Fruit fly (Drosophila melanogaster) whole organism, embryonic: ENCODE results near the gene inaE.

ENCODE experiments used
- Asciz ChIP-seq: fragments of 200-800 bp; sonication (Bioruptor generic); optimal IDR thresholded peaks from 2 replicates; lab custom pipeline; 2017; ENCODE audit warnings: missing biosample characterization, mild to moderate bottlenecking, missing genetic modification characterization, missing genetic modification reagents
- C15 ChIP-seq: fragments of 200-800 bp; sonication (Bioruptor generic); IDR thresholded peaks from 3 replicates; pipeline ENCODE4 v1.3.6; 2022; ENCODE audit warnings: missing biosample characterization, missing genetic modification characterization
- CG10543 ChIP-seq: fragments of 200-800 bp; sonication (Bioruptor generic); optimal IDR thresholded peaks from 3 replicates; lab custom pipeline; 2017; ENCODE audit warnings: missing biosample characterization, mild to moderate bottlenecking, missing genetic modification characterization, moderate library complexity
- CG11456 ChIP-seq: fragments of 200-800 bp; sonication (Bioruptor generic); IDR thresholded peaks from 3 replicates; pipeline ENCODE4 v1.3.6; 2022; ENCODE audit warnings: missing biosample characterization, missing genetic modification characterization
- CG12071 ChIP-seq: fragments of 200-800 bp; sonication (Bioruptor generic); optimal IDR thresholded peaks from 3 replicates; lab custom pipeline; 2018; ENCODE audit warnings: missing biosample characterization, mild to moderate bottlenecking, missing genetic modification characterization
- CG12104 ChIP-seq: fragments of 200-800 bp; sonication (Bioruptor generic); optimal IDR thresholded peaks from 3 replicates; lab custom pipeline; 2016; ENCODE audit warnings: missing biosample characterization, missing genetic modification characterization
- CG14014 ChIP-seq: fragments of 200-800 bp; sonication (Bioruptor generic); IDR thresholded peaks from 2 replicates; pipeline ENCODE4 v1.3.6; 2022; ENCODE audit warnings: missing biosample characterization, missing genetic modification characterization
- CG15514 ChIP-seq: fragments of 200-800 bp; sonication (Bioruptor generic); optimal IDR thresholded peaks from 3 replicates; lab custom pipeline; 2017; ENCODE audit warnings: missing biosample characterization, missing genetic modification characterization, mild to moderate bottlenecking, moderate library complexity, missing genetic modification reagents
- CG16815 ChIP-seq: fragments of 200-800 bp; sonication (Bioruptor generic); optimal IDR thresholded peaks from 3 replicates; lab custom pipeline; 2017; ENCODE audit warnings: missing biosample characterization, mild to moderate bottlenecking, missing genetic modification characterization
- CG18599 ChIP-seq: fragments of 200-800 bp; sonication (Bioruptor generic); optimal IDR thresholded peaks from 3 replicates; lab custom pipeline; 2017; ENCODE audit warnings: missing biosample characterization, missing genetic modification characterization, mild to moderate bottlenecking, moderate library complexity, missing genetic modification reagents
- CG18619 ChIP-seq: fragments of 200-800 bp; sonication (Bioruptor generic); optimal IDR thresholded peaks from 3 replicates; lab custom pipeline; 2017; ENCODE audit warnings: missing biosample characterization, mild to moderate bottlenecking, missing genetic modification characterization
- CG2116 ChIP-seq: fragments of 200-800 bp; sonication (Bioruptor generic); optimal IDR thresholded peaks from 3 replicates; lab custom pipeline; 2018; ENCODE audit warnings: missing biosample characterization, mild to moderate bottlenecking, missing genetic modification characterization
- CG2129 ChIP-seq: fragments of 200-800 bp; sonication (Bioruptor generic); IDR thresholded peaks from 2 replicates; pipeline ENCODE4 v1.3.6; 2022; ENCODE audit warnings: missing biosample characterization, missing genetic modification characterization; ENCODE audit not compliant: partially characterized antibody
- CG31224 ChIP-seq: fragments of 200-800 bp; sonication (Bioruptor generic); IDR thresholded peaks from 2 replicates; pipeline ENCODE4 v1.3.6; 2022; ENCODE audit warnings: missing biosample characterization, missing genetic modification characterization
- CG4328 ChIP-seq: fragments of 200-800 bp; sonication (Bioruptor generic); optimal IDR thresholded peaks from 3 replicates; lab custom pipeline; 2017; ENCODE audit warnings: missing biosample characterization, missing genetic modification reagents, missing genetic modification characterization
- CG4424 ChIP-seq: fragments of 200-800 bp; sonication (Bioruptor generic); optimal IDR thresholded peaks from 3 replicates; lab custom pipeline; 2016; ENCODE audit warnings: missing biosample characterization, missing genetic modification characterization
- CG4820 ChIP-seq: fragments of 200-800 bp; sonication (Bioruptor generic); optimal IDR thresholded peaks from 3 replicates; lab custom pipeline; 2016; ENCODE audit warnings: missing biosample characterization, missing genetic modification characterization
- CG6854 ChIP-seq: fragments of 200-800 bp; sonication (Bioruptor generic); optimal IDR thresholded peaks from 3 replicates; lab custom pipeline; 2017; ENCODE audit warnings: missing biosample characterization, mild to moderate bottlenecking, missing genetic modification characterization
- CG8388 ChIP-seq: fragments of 200-800 bp; sonication (Bioruptor generic); optimal IDR thresholded peaks from 2 replicates; lab custom pipeline; 2019; ENCODE audit warnings: missing biosample characterization, mild to moderate bottlenecking, missing genetic modification characterization, moderate library complexity
- D19B ChIP-seq: fragments of 200-800 bp; sonication (Bioruptor generic); optimal IDR thresholded peaks from 2 replicates; lab custom pipeline; 2017; ENCODE audit warnings: missing biosample characterization, mild to moderate bottlenecking, missing genetic modification characterization
- Dip3 ChIP-seq: fragments of 200-800 bp; sonication (Bioruptor generic); optimal IDR thresholded peaks from 3 replicates; lab custom pipeline; 2016; ENCODE audit warnings: missing biosample characterization, missing genetic modification characterization
- Ets97D ChIP-seq: fragments of 200-800 bp; sonication (Bioruptor generic); optimal IDR thresholded peaks from 3 replicates; lab custom pipeline; 2016; ENCODE audit warnings: missing biosample characterization, missing genetic modification characterization
- Fer1 ChIP-seq: fragments of 200-800 bp; sonication (Bioruptor generic); optimal IDR thresholded peaks from 2 replicates; lab custom pipeline; 2017; ENCODE audit warnings: missing biosample characterization, mild to moderate bottlenecking, missing genetic modification characterization
- Kr ChIP-seq: fragments of 200-800 bp; sonication (Bioruptor generic); optimal IDR thresholded peaks from 2 replicates; lab custom pipeline; 2017; ENCODE audit warnings: missing biosample characterization, mild to moderate bottlenecking, missing genetic modification characterization
- NfI ChIP-seq: fragments of 200-800 bp; sonication (Bioruptor generic); optimal IDR thresholded peaks from 3 replicates; lab custom pipeline; 2018; ENCODE audit warnings: missing biosample characterization, mild to moderate bottlenecking, missing genetic modification characterization, moderate library complexity
- Sin3A ChIP-seq: fragments of >200 bp; optimal IDR thresholded peaks from 2 replicates; lab custom pipeline; 2018
- Spps ChIP-seq: fragments of 200-800 bp; sonication (Bioruptor generic); optimal IDR thresholded peaks from 2 replicates; lab custom pipeline; 2018; ENCODE audit warnings: missing biosample characterization, mild to moderate bottlenecking, missing genetic modification characterization
- Xrp1 ChIP-seq: fragments of 200-800 bp; sonication (Bioruptor generic); IDR thresholded peaks from 2 replicates; pipeline ENCODE4 v1.3.6; 2022; ENCODE audit warnings: missing biosample characterization, missing genetic modification characterization
- YL-1 ChIP-seq: fragments of 200-800 bp; sonication (Bioruptor generic); optimal IDR thresholded peaks from 3 replicates; lab custom pipeline; 2017; ENCODE audit warnings: missing biosample characterization, mild to moderate bottlenecking, missing genetic modification characterization
- bowl ChIP-seq: fragments of 200-800 bp; sonication (Bioruptor generic); IDR thresholded peaks from 2 replicates; pipeline ENCODE4 v1.3.6; 2022; ENCODE audit warnings: missing biosample characterization, missing genetic modification characterization
- cg ChIP-seq: fragments of 200-800 bp; sonication (Bioruptor generic); optimal IDR thresholded peaks from 3 replicates; lab custom pipeline; 2019; ENCODE audit warnings: missing biosample characterization, mild to moderate bottlenecking, missing genetic modification characterization, moderate library complexity
- dati ChIP-seq: fragments of 200-800 bp; sonication (Bioruptor generic); IDR thresholded peaks from 2 replicates; pipeline ENCODE4 v1.3.6; 2022; ENCODE audit warnings: missing biosample characterization, missing genetic modification characterization
- dmrt99B ChIP-seq: fragments of 200-800 bp; sonication (Bioruptor generic); optimal IDR thresholded peaks from 2 replicates; lab custom pipeline; 2018; ENCODE audit warnings: missing biosample characterization, mild to moderate bottlenecking, missing genetic modification characterization, moderate library complexity
- hb ChIP-seq: fragments of 200-800 bp; sonication (Bioruptor generic); IDR thresholded peaks from 3 replicates; pipeline ENCODE4 v1.3.6; 2022; ENCODE audit warnings: missing biosample characterization, missing genetic modification characterization; ENCODE audit not compliant: partially characterized antibody
- her ChIP-seq: fragments of 200-800 bp; sonication (Bioruptor generic); optimal IDR thresholded peaks from 2 replicates; lab custom pipeline; 2016; ENCODE audit warnings: missing biosample characterization, missing genetic modification characterization
- jigr1 ChIP-seq: fragments of 200-800 bp; sonication (Bioruptor generic); IDR thresholded peaks from 3 replicates; pipeline ENCODE4 v1.3.6; 2022; ENCODE audit warnings: missing biosample characterization, missing genetic modification characterization
- klu ChIP-seq: fragments of 200-800 bp; sonication (Bioruptor generic); IDR thresholded peaks from 2 replicates; pipeline ENCODE4 v1.3.6; 2022; ENCODE audit warnings: missing biosample characterization, missing genetic modification characterization
- lab ChIP-seq: fragments of 200-800 bp; sonication (Bioruptor generic); optimal IDR thresholded peaks from 3 replicates; lab custom pipeline; 2017; ENCODE audit warnings: missing biosample characterization, missing genetic modification characterization, mild to moderate bottlenecking, moderate library complexity, missing genetic modification reagents
- otp ChIP-seq: fragments of 200-800 bp; sonication (Bioruptor generic); IDR thresholded peaks from 3 replicates; pipeline ENCODE4, ENCODE4 v1.3.6; 2022; ENCODE audit warnings: missing biosample characterization, missing genetic modification characterization
- pan ChIP-seq, 4 experiments: fragments of >200 bp in 3 of 4; fragments of 200-800 bp in 1 of 4; sonication (Bioruptor generic) in 1 of 4; optimal IDR thresholded peaks in 3 of 4; IDR thresholded peaks in 1 of 4; 2 replicates each; pipeline versions ENCODE4 v1.3.6 to Lab custom; 2017 to 2022; ENCODE audit warnings: missing biosample characterization in 2 of 4, missing genetic modification characterization in 2 of 4, mixed read lengths in 1 of 4
- prd ChIP-seq, 3 experiments: fragments of >200 bp in 2 of 3; fragments of 200-800 bp in 1 of 3; sonication (Bioruptor generic) in 1 of 3; optimal IDR thresholded peaks in 2 of 3; IDR thresholded peaks in 1 of 3; 2 replicates in 2 of 3; 3 replicates in 1 of 3; pipeline versions ENCODE4 v1.3.6 to Lab custom; 2017 to 2022; ENCODE audit warnings: missing biosample characterization in 1 of 3, missing genetic modification characterization in 1 of 3
- ro ChIP-seq: fragments of 200-800 bp; sonication (Bioruptor generic); IDR thresholded peaks from 2 replicates; pipeline ENCODE4 v1.3.6; 2022; ENCODE audit warnings: missing biosample characterization, missing genetic modification characterization
- run ChIP-seq: fragments of 200-800 bp; sonication (Bioruptor generic); optimal IDR thresholded peaks from 3 replicates; lab custom pipeline; 2018; ENCODE audit warnings: missing biosample characterization, mild to moderate bottlenecking, missing genetic modification characterization
- sisA ChIP-seq: fragments of 200-800 bp; sonication (Bioruptor generic); IDR thresholded peaks from 2 replicates; pipeline ENCODE4 v1.3.6; 2022; ENCODE audit warnings: missing biosample characterization, missing genetic modification characterization
- tgo ChIP-seq: fragments of 200-800 bp; sonication (Bioruptor generic); IDR thresholded peaks from 3 replicates; pipeline ENCODE4 v1.3.6; 2022; ENCODE audit warnings: missing biosample characterization, missing genetic modification characterization
- zfh1 ChIP-seq: fragments of 200-800 bp; sonication (Bioruptor generic); IDR thresholded peaks from 3 replicates; pipeline ENCODE4 v1.3.6; 2022; ENCODE audit warnings: missing biosample characterization, missing genetic modification characterization

Gene inaE

DNA sequence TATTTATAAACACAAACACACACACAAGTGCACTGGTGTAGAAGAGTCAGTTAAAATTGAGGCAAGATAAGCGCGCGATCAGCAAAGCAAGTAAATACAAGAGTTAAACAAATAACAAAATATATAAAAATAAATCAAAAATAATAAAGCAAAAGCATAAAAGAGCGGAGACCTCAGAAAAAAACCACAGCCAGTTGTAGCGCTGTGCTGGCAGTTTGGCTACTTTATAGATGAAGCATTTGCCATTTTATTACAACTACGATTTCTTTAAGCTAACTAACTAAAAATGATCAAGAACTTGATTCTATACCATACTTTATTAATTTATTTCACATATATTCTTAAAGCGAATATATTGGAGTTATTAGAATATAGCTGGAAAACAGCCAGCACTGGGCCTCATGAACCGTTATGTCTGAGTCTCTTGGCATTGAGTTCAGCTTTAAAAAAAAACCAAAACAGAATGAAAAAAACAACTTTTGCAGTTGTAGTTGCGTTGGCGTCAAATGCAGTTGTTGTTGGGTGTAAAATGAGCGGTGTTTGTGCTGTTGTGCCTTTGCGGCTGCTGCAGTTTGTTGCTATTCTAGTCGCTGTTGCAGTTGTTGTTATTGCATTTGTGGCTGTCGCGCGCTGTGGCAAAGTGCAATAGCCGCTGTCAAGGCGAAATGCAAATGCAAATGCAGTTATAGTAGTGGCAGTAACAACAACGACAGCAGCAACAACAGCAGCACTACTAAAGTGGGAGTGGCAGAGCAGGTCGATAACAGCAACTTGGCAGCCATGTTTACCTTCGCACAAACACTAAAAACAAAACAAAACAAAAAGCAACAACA is 35.7 kb upstream of the inaE start (continued):
- TF ChIP-seq Xrp1 (no peak), NfI (GFP tag; lab: Kevin White, UChicago) (no peak), dmrt99B (tag; lab: Kevin White, UChicago) (no peak), Dip3 (no peak), her (GFP tag; lab: Kevin White, UChicago) (no peak), sisA (GFP tag; lab: Robert Waterston, UW) (no peak), CG14014 (no peak), CG8388 (no peak), Sin3A (no peak), YL-1 (GFP tag; lab: Kevin White, UChicago) (no peak), Spps (tag; lab: Kevin White, UChicago) (no peak), CG16815 (GFP tag; lab: Kevin White, UChicago) (no peak), CG4328 (GFP tag; lab: Kevin White, UChicago) (no peak), C15 (GFP tag; lab: Robert Waterston, UW) (no peak), cg (no peak), jigr1 (GFP tag; lab: Robert Waterston, UW) (no peak), Ets97D (GFP tag; lab: Kevin White, UChicago) (no peak), CG4820 (GFP tag; lab: Kevin White, UChicago) (no peak), Kr (GFP tag; lab: Kevin White, UChicago) (no peak), CG10543 (GFP tag; lab: Kevin White, UChicago) (no peak), CG12071 (GFP tag; lab: Kevin White, UChicago) (no peak), tgo (GFP tag; lab: Robert Waterston, UW) (no peak), lab (no peak), Fer1 (GFP tag; lab: Kevin White, UChicago) (no peak)

DNA sequence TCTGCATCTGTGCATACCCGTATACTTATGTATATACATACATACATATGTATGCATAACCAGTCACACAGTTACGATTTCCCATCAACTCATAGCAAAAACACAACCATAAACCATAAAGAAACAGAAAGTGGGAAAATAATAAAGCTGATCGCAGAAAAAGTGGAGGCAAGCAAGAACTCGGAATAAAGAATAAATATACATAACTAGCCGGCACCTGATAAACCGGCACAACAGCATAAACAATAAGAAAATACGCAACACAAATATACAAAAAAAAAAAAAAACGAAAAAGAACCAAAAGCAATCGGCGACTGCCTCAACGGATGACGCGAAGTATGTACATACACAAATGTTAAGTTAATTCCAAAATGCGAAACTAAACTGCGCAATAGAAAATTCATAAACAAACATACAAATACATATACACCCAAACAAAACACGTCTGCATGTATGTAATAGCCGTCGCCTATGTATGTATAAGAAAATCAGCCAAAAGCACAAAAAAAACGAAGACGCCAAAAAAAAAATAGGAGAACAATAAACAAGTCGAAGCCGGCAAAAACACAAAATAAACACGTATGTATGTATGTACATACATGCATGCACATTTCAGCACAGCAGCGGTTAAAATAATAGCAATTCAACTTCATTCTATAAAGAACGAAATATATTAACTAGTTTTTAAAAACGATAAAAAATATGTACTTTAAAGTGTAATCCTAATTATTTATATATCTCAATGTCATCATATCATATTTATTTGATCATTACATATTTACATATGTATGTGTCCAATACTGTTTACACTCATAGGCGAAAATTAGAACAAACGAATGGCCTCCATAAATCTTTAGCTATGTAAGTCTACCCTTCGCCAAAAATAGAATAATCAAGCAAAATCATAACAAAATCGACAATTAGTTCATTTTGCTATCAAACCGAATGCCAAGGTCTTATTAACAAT is 34.3 kb upstream of the inaE start:
- no peak for TF ChIP-seq prd (optimal IDR thresholded peaks at IDR 0.05; lab: Kevin White, UChicago)
- TF ChIP-seq prd (GFP tag; IDR thresholded peaks at IDR 0.05; lab: Robert Waterston, UW) = peak; percentile 70
- TF ChIP-seq ro = 0 out of 2 replicates have a peak, but pooled peaks have one; percentile 16
- TF ChIP-seq CG6854 = peak; percentile 63
- no peak for TF ChIP-seq pan (optimal IDR thresholded peaks at IDR 0.05; lab: Kevin White, UChicago)
- peak in 1 of 2 experiments; percentile 86 for TF ChIP-seq pan (GFP tag; optimal IDR thresholded peaks at IDR 0.05 in 1 of 2, IDR thresholded peaks at IDR 0.05 in 1 of 2)
- TF ChIP-seq bowl (GFP tag; lab: Robert Waterston, UW) = no peak
- 0 out of 3 replicates have a peak, but pooled peaks have one; percentile 59 for TF ChIP-seq CG11456 (GFP tag; lab: Robert Waterston, UW)
- TF ChIP-seq otp (GFP tag; lab: Robert Waterston, UW) = peak; percentile 65; the same call in 2 of the 3 replicates
- peak; percentile 24; the same call in 1 of the 2 replicates for TF ChIP-seq klu (GFP tag; lab: Robert Waterston, UW)
- peak; percentile 58 for TF ChIP-seq CG31224 (GFP tag; lab: Robert Waterston, UW)
- TF ChIP-seq CG18619 (GFP tag; lab: Kevin White, UChicago) = peak; percentile 57
- TF ChIP-seq CG4424 (GFP tag; lab: Kevin White, UChicago) = peak; percentile 41
- TF ChIP-seq Asciz (GFP tag; lab: Kevin White, UChicago) = peak; percentile 29
- peak; percentile 43 for TF ChIP-seq run (tag; lab: Kevin White, UChicago)
- TF ChIP-seq hb (GFP tag; lab: Robert Waterston, UW) = no peak
- peak; percentile 62 for TF ChIP-seq zfh1 (GFP tag; lab: Robert Waterston, UW)
- peak; percentile 50 for TF ChIP-seq D19B
- TF ChIP-seq CG15514 (GFP tag; lab: Kevin White, UChicago) = peak; percentile 66
- peak; percentile 31 for TF ChIP-seq CG2116 (GFP tag; lab: Kevin White, UChicago)
- no peak for TF ChIP-seq CG2129 (GFP tag; lab: Robert Waterston, UW)
- peak; percentile 50 for TF ChIP-seq CG12104
- peak; percentile 85 for TF ChIP-seq CG18599
- TF ChIP-seq dati = no peak
